Fruit fly (Drosophila melanogaster): ENCODE results near the gene cm.

Gene cm

dm6 chrX:6982054-6982453 lies 28.9 kb downstream of the cm start (continued):
- no peak for TF ChIP-seq CHES-1-like (GFP tag; optimal IDR thresholded peaks at IDR 0.05)
- no peak for TF ChIP-seq onecut (GFP tag; IDR thresholded peaks at IDR 0.05)
- peak; percentile 26 for TF ChIP-seq Xbp1 (GFP tag; optimal IDR thresholded peaks at IDR 0.05)
- peak; percentile 17 for TF ChIP-seq lilli (GFP tag; optimal IDR thresholded peaks at IDR 0.05)
- TF ChIP-seq dan (GFP tag; IDR thresholded peaks at IDR 0.05) = no peak
- TF ChIP-seq CG5953 (GFP tag; IDR thresholded peaks at IDR 0.05) = no peak
- peak; percentile 39 for TF ChIP-seq slbo (GFP tag; IDR thresholded peaks at IDR 0.05)
- no peak for TF ChIP-seq chm (GFP tag; IDR thresholded peaks at IDR 0.05)
- TF ChIP-seq CG8281 (tag; optimal IDR thresholded peaks at IDR 0.05) = no peak

dm6 chrX:6981470-6981952 lies 29.4 kb downstream of the cm start:
- no peak for TF ChIP-seq Ssrp (tag; optimal IDR thresholded peaks at IDR 0.05)
- TF ChIP-seq wdn (GFP tag; IDR thresholded peaks at IDR 0.05) = 0 out of 2 replicates have a peak, but pooled peaks have one; percentile 24
- no peak for TF ChIP-seq dmrt11E (tag; optimal IDR thresholded peaks at IDR 0.05)
- TF ChIP-seq gsb-n (tag; optimal IDR thresholded peaks at IDR 0.05) = no peak
- no peak for TF ChIP-seq CG14965 (GFP tag; optimal IDR thresholded peaks at IDR 0.05; ENCODE audit: borderline replicate concordance)
- no peak for TF ChIP-seq CG7556 (GFP tag; optimal IDR thresholded peaks at IDR 0.05)
- TF ChIP-seq CG3065 (GFP tag; optimal IDR thresholded peaks at IDR 0.05) = no peak
- no peak for TF ChIP-seq Ets97D (GFP tag; optimal IDR thresholded peaks at IDR 0.05)
- TF ChIP-seq CG7271 (tag; optimal IDR thresholded peaks at IDR 0.05) = no peak
- TF ChIP-seq zen (tag; optimal IDR thresholded peaks at IDR 0.05) = no peak
- TF ChIP-seq hbn (GFP tag; IDR thresholded peaks at IDR 0.05; ENCODE audit: partially characterized antibody) = no peak; the same call in 1 of the 2 replicates
- peak; percentile 8 for TF ChIP-seq CG10979 (tag; optimal IDR thresholded peaks at IDR 0.05)
- TF ChIP-seq CG6683 (GFP tag; optimal IDR thresholded peaks at IDR 0.05) = no peak
- TF ChIP-seq C15 (GFP tag; IDR thresholded peaks at IDR 0.05) = no peak
- TF ChIP-seq Bdp1 (GFP tag; optimal IDR thresholded peaks at IDR 0.05) = no peak
- no peak for TF ChIP-seq CG12219 (GFP tag; optimal IDR thresholded peaks at IDR 0.05)
- no peak for TF ChIP-seq mld (GFP tag; IDR thresholded peaks at IDR 0.05; ENCODE audit: partially characterized antibody)
- TF ChIP-seq nom (GFP tag; optimal IDR thresholded peaks at IDR 0.05) = peak; percentile 54
- no peak for TF ChIP-seq Eip74EF (GFP tag; optimal IDR thresholded peaks at IDR 0.05)
- peak; percentile 1 for TF ChIP-seq unpg (GFP tag; optimal IDR thresholded peaks at IDR 0.05)
- no peak for TF ChIP-seq pho (GFP tag; optimal IDR thresholded peaks at IDR 0.05)
- no peak for TF ChIP-seq gem (tag; optimal IDR thresholded peaks at IDR 0.05)
- TF ChIP-seq CG6254 (GFP tag; optimal IDR thresholded peaks at IDR 0.05) = no peak
- no peak for TF ChIP-seq crc (GFP tag; optimal IDR thresholded peaks at IDR 0.05)
- 0 out of 4 replicates have a peak, but pooled peaks have one; percentile 57 for TF ChIP-seq chinmo (GFP tag; IDR thresholded peaks at IDR 0.05; ENCODE audit: partially characterized antibody)
- no peak for TF ChIP-seq CG2889 (GFP tag; IDR thresholded peaks at IDR 0.05)
- TF ChIP-seq CG12769 (tag; optimal IDR thresholded peaks at IDR 0.05) = no peak
- TF ChIP-seq CG1603 (tag; optimal IDR thresholded peaks at IDR 0.05) = no peak
- TF ChIP-seq Sox102F (GFP tag; optimal IDR thresholded peaks at IDR 0.05) = no peak
- no peak for TF ChIP-seq psq (GFP tag; optimal IDR thresholded peaks at IDR 0.05)
- TF ChIP-seq Dbx (GFP tag; IDR thresholded peaks at IDR 0.05) = no peak
- TF ChIP-seq gce (GFP tag; IDR thresholded peaks at IDR 0.05) = no peak; the same call in 2 of the 3 replicates
- no peak for TF ChIP-seq schlank (tag; optimal IDR thresholded peaks at IDR 0.05)
- TF ChIP-seq Atf6 (GFP tag; IDR thresholded peaks at IDR 0.05) = 0 out of 2 replicates have a peak, but pooled peaks have one; percentile 22
- peak; percentile 38 for TF ChIP-seq lbe (GFP tag; optimal IDR thresholded peaks at IDR 0.05)
- TF ChIP-seq B-H2 (GFP tag; optimal IDR thresholded peaks at IDR 0.05) = no peak
- TF ChIP-seq Opbp (GFP tag; IDR thresholded peaks at IDR 0.05; ENCODE audit: partially characterized antibody) = no peak
- peak; percentile 37; the same call in 1 of the 4 replicates for TF ChIP-seq Dll (GFP tag; IDR thresholded peaks at IDR 0.05; ENCODE audit: partially characterized antibody)
- TF ChIP-seq fru (optimal IDR thresholded peaks at IDR 0.05) = no peak
- TF ChIP-seq BEAF-32 (GFP tag; optimal IDR thresholded peaks at IDR 0.05) = no peak
